Worm (Caenorhabditis elegans) whole organism, dauer: ENCODE results near the gene C18H7.12.

Source experiments
- unc-62 ChIP-seq: sonication (generic microtip); optimal IDR thresholded peaks from 2 replicates; lab custom pipeline; 2017; ENCODE audit warnings: missing biosample characterization, missing genetic modification reagents, missing genetic modification characterization

Gene C18H7.12

ce11 chrIV:603543-603942, 15.9 kb upstream of the C18H7.12 start, which contains the start of gene prmt-4:
TSS of gene prmt-4 (minus strand) at chrIV:603643.
- no peak for TF ChIP-seq unc-62 (GFP tag; lab: Kevin White, UChicago)

ce11 chrIV:601595-601994, 14.0 kb upstream of the C18H7.12 start, which contains the start of gene srt-59:
TSS of gene srt-59 (minus strand) at chrIV:601695.
- no peak for TF ChIP-seq unc-62 (GFP tag; lab: Kevin White, UChicago)

ce11 chrIV:596292-596952, 8.8 kb upstream of the C18H7.12 start, which contains the start of the genes C18H7.7 and C18H7.11:
TSS of gene C18H7.7 (minus strand) at chrIV:596392.
TSS of gene C18H7.11 (plus strand) at chrIV:596902.
- no peak for TF ChIP-seq unc-62 (GFP tag; lab: Kevin White, UChicago)

- no peak for TF ChIP-seq unc-62 (GFP tag; lab: Kevin White, UChicago)
Measured at ce11 chrIV:594840-595239, 7.2 kb upstream of the C18H7.12 start.

- no peak for TF ChIP-seq unc-62 (GFP tag; lab: Kevin White, UChicago)
Measured at ce11 chrIV:593029-593428, 5.4 kb upstream of the C18H7.12 start, which contains the start of gene C18H7.4. TSS of gene C18H7.4 (plus strand) at chrIV:593329.

ce11 chrIV:592382-592781, 4.8 kb upstream of the C18H7.12 start, which contains the start of gene C18H7.6:
TSS of gene C18H7.6 (minus strand) at chrIV:592485.
- no peak for TF ChIP-seq unc-62 (GFP tag; lab: Kevin White, UChicago)

ce11 chrIV:584039-584438, 3.6 kb downstream of the C18H7.12 start:
- no peak for TF ChIP-seq unc-62 (GFP tag; lab: Kevin White, UChicago)

- TF ChIP-seq unc-62 (GFP tag; lab: Kevin White, UChicago) = no peak
Measured at ce11 chrIV:582130-582529, 5.5 kb downstream of the C18H7.12 start, which contains the start of gene F56A11.6. TSS of gene F56A11.6 (minus strand) at chrIV:582230.

ce11 chrIV:580512-580911, 7.1 kb downstream of the C18H7.12 start:
- no peak for TF ChIP-seq unc-62 (GFP tag; lab: Kevin White, UChicago)

ce11 chrIV:572487-572886, 15.1 kb downstream of the C18H7.12 start, which contains the start of gene gex-2:
TSS of gene gex-2 (plus strand) at chrIV:572769.
- TF ChIP-seq unc-62 (GFP tag; lab: Kevin White, UChicago) = no peak

- no peak for TF ChIP-seq unc-62 (GFP tag; lab: Kevin White, UChicago)
Measured at ce11 chrIV:570799-571300, 16.8 kb downstream of the C18H7.12 start, which contains the start of gene F56A11.5. TSS of gene F56A11.5 (minus strand) at chrIV:570849.

- TF ChIP-seq unc-62 (GFP tag; lab: Kevin White, UChicago) = no peak
Measured at ce11 chrIV:564000-564399, 23.6 kb downstream of the C18H7.12 start.

- TF ChIP-seq unc-62 (GFP tag; lab: Kevin White, UChicago) = no peak
Measured at ce11 chrIV:563417-563816, 24.2 kb downstream of the C18H7.12 start.

- TF ChIP-seq unc-62 (GFP tag; lab: Kevin White, UChicago) = no peak
Measured at ce11 chrIV:560780-561179, 26.8 kb downstream of the C18H7.12 start.

ce11 chrIV:560314-560713, 27.3 kb downstream of the C18H7.12 start:
- TF ChIP-seq unc-62 (GFP tag; lab: Kevin White, UChicago) = no peak

- no peak for TF ChIP-seq unc-62 (GFP tag; lab: Kevin White, UChicago)
Measured at ce11 chrIV:558735-559284, 28.8 kb downstream of the C18H7.12 start, which contains the start of gene efn-4. TSS of gene efn-4 (plus strand) at chrIV:559234.
